Fruit fly (Drosophila melanogaster): ENCODE data around the gene mRpS35.

DNA sequence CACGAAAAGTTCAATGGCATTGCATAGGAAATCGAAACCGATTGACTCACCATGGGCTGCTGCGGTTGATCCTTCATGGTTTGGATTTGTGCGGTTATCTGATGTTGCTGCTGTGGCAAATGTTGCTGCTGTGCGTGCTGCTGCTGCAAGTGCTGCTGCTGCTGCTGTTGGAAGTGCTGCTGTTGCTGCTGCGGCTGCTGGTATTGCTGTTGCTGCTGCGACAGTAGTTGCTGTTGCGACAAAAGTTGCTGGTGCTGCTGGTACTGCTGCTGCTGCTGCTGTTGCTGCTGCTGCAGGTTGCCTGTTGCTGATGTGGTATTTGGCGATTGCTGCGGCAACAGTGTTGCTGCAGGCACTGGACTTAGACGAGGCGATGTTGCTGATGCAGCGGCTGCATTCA, 15.5 kb downstream of the mRpS35 start:
- TF ChIP-seq CTCF (optimal IDR thresholded peaks at IDR 0.05) (no peak), CG8478 (optimal IDR thresholded peaks at IDR 0.05) (no peak)
